Fruit fly (Drosophila melanogaster): ENCODE measurements around the gene Krn.

Gene Krn

DNA sequence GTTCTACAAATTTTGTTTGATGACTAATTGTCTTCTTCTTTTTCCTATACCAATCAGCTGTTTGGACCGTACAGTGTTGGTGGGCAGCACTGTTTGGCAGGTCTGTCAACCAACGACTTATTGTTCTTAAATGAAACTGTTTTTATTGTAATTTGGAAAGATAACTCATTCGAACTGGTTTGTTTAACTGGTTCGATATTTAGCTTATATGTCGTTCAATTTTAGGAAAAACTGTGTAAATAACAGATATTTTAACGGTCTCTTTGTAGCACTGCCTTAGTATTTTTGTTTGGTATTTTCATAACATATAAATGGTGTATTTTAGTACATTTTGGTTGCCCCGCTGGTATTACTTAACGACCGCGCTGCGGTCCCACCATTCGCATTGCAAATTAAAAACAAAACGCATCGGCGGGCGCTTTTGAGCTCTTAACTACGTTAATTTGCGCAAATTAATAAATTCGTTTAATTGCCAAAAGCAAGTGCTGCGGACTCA, 32.6 kb downstream of the Krn start, which contains the start of the genes Vps60 and anchor (continued):
- TF ChIP-seq amos (GFP tag; IDR thresholded peaks at IDR 0.05; ENCODE audit: partially characterized antibody) (no peak), CG2120 (GFP tag; optimal IDR thresholded peaks at IDR 0.05) (peak; percentile 84), ci (GFP tag; IDR thresholded peaks at IDR 0.05) (no peak), sob (GFP tag; IDR thresholded peaks at IDR 0.05) (peak; percentile 49), peb (GFP tag; IDR thresholded peaks at IDR 0.05) (no peak), CG6689 (GFP tag; IDR thresholded peaks at IDR 0.05) (peak; percentile 34; the same call in 1 of the 2 replicates), CG14860 (GFP tag; IDR thresholded peaks at IDR 0.05; ENCODE audit: partially characterized antibody) (no peak), Scr (GFP tag; IDR thresholded peaks at IDR 0.05; ENCODE audit: partially characterized antibody) (peak; percentile 41), Mad (GFP tag; optimal IDR thresholded peaks at IDR 0.05) (peak; percentile 33), tup (GFP tag; optimal IDR thresholded peaks at IDR 0.05) (peak; percentile 4), sug (tag; optimal IDR thresholded peaks at IDR 0.05) (peak; percentile 54), CG12659 (GFP tag; optimal IDR thresholded peaks at IDR 0.05) (peak; percentile 87), cg (GFP tag; optimal IDR thresholded peaks at IDR 0.05) (no peak), onecut (GFP tag; IDR thresholded peaks at IDR 0.05) (no peak), CG1602 (GFP tag; optimal IDR thresholded peaks at IDR 0.05) (peak; percentile 36), Xbp1 (GFP tag; optimal IDR thresholded peaks at IDR 0.05) (peak; percentile 69), CG18011 (GFP tag; optimal IDR thresholded peaks at IDR 0.05) (peak; percentile 59), nmo (GFP tag; optimal IDR thresholded peaks at IDR 0.05) (peak; percentile 79), CG2202 (tag; optimal IDR thresholded peaks at IDR 0.05) (no peak), run (tag; optimal IDR thresholded peaks at IDR 0.05) (no peak), disco-r (GFP tag; optimal IDR thresholded peaks at IDR 0.05) (peak; percentile 42), prd (optimal IDR thresholded peaks at IDR 0.05) (no peak), prd (GFP tag; IDR thresholded peaks at IDR 0.05) (no peak; the same call in 2 of the 3 replicates), ems (GFP tag; optimal IDR thresholded peaks at IDR 0.05) (peak; percentile 75), stwl (tag; optimal IDR thresholded peaks at IDR 0.05) (peak; percentile 88), CG8924 (tag; optimal IDR thresholded peaks at IDR 0.05) (peak; percentile 68), Hsf (GFP tag; optimal IDR thresholded peaks at IDR 0.05) (peak; percentile 67), CG9215 (GFP tag; IDR thresholded peaks at IDR 0.05) (no peak; the same call in 1 of the 2 replicates), ash1 (GFP tag; optimal IDR thresholded peaks at IDR 0.05) (no peak), Hmr (GFP tag; optimal IDR thresholded peaks at IDR 0.05) (peak; percentile 73), CG30431 (GFP tag; optimal IDR thresholded peaks at IDR 0.05) (no peak), CG11398 (GFP tag; optimal IDR thresholded peaks at IDR 0.05) (peak; percentile 44), CG10366 (GFP tag; IDR thresholded peaks at IDR 0.05) (no peak), az2 (GFP tag; optimal IDR thresholded peaks at IDR 0.05) (peak; percentile 39), mam (GFP tag; optimal IDR thresholded peaks at IDR 0.05) (peak; percentile 75), CG17328 (GFP tag; IDR thresholded peaks at IDR 0.05) (no peak), fd102C (GFP tag; optimal IDR thresholded peaks at IDR 0.05) (no peak), CG7271 (tag; optimal IDR thresholded peaks at IDR 0.05) (no peak), Oaz (GFP tag; IDR thresholded peaks at IDR 0.05) (no peak), Max (GFP tag; optimal IDR thresholded peaks at IDR 0.05) (peak; percentile 67), Xrp1 (GFP tag; IDR thresholded peaks at IDR 0.05) (0 out of 2 replicates have a peak, but pooled peaks have one; percentile 14), CG3726 (GFP tag; IDR thresholded peaks at IDR 0.05) (no peak), CG16779 (GFP tag; IDR thresholded peaks at IDR 0.05) (no peak), CG17361 (GFP tag; IDR thresholded peaks at IDR 0.05) (peak; percentile 70; the same call in 2 of the 3 replicates), HmgD (GFP tag; optimal IDR thresholded peaks at IDR 0.05) (peak; percentile 69), CG12236 (GFP tag; optimal IDR thresholded peaks at IDR 0.05) (no peak), CG11560 (tag; IDR thresholded peaks at IDR 0.05) (no peak), CHES-1-like (GFP tag; optimal IDR thresholded peaks at IDR 0.05) (peak; percentile 77), Taf1 (GFP tag; IDR thresholded peaks at IDR 0.05) (no peak), CG4730 (GFP tag; IDR thresholded peaks at IDR 0.05) (no peak), Abd-B (GFP tag; optimal IDR thresholded peaks at IDR 0.05) (peak; percentile 23)

Measured in whole organism, embryonic.